Fruit fly (Drosophila melanogaster) whole organism, prepupa: ENCODE data around the gene Mcm3.

Experiments
- Blimp-1 ChIP-seq: fragments of 200-800 bp; sonication (Bioruptor generic); optimal IDR thresholded peaks from 3 replicates; lab custom pipeline; 2017; ENCODE audit warnings: missing biosample characterization, missing genetic modification characterization, mild to moderate bottlenecking, moderate library complexity, missing genetic modification reagents
- CG10669 ChIP-seq: fragments of 200-800 bp; sonication (Bioruptor generic); optimal IDR thresholded peaks from 3 replicates; lab custom pipeline; 2018; ENCODE audit warnings: missing biosample characterization, mild to moderate bottlenecking, missing genetic modification characterization, moderate library complexity
- CG11294 ChIP-seq: fragments of 200-800 bp; sonication (Bioruptor generic); IDR thresholded peaks from 2 replicates; pipeline ENCODE4 v1.3.6; 2022; ENCODE audit warnings: missing biosample characterization, missing genetic modification characterization
- CG11902 ChIP-seq: fragments of 200-800 bp; sonication (Bioruptor generic); optimal IDR thresholded peaks from 3 replicates; lab custom pipeline; 2016; ENCODE audit warnings: missing biosample characterization, missing genetic modification characterization
- CG15336 ChIP-seq: fragments of 200-800 bp; sonication (Bioruptor generic); IDR thresholded peaks from 2 replicates; pipeline ENCODE4 v1.3.6; 2022; ENCODE audit warnings: missing biosample characterization, missing genetic modification characterization
- CG1621 ChIP-seq: fragments of 200-800 bp; sonication (Bioruptor generic); optimal IDR thresholded peaks from 3 replicates; lab custom pipeline; 2018; ENCODE audit warnings: missing biosample characterization, mild to moderate bottlenecking, missing genetic modification characterization
- CG3032 ChIP-seq: fragments of 200-800 bp; optimal IDR thresholded peaks from 2 replicates; lab custom pipeline; 2019; ENCODE audit warnings: missing biosample characterization, mild to moderate bottlenecking, missing genetic modification characterization, moderate library complexity
- CG32006 ChIP-seq: fragments of 200-800 bp; sonication (Bioruptor generic); optimal IDR thresholded peaks from 3 replicates; lab custom pipeline; 2017; ENCODE audit warnings: missing biosample characterization, mild to moderate bottlenecking, missing genetic modification characterization
- CG3919 ChIP-seq: fragments of 200-800 bp; sonication (Bioruptor generic); optimal IDR thresholded peaks from 3 replicates; lab custom pipeline; 2016; ENCODE audit warnings: missing biosample characterization, missing genetic modification characterization
- CG4318 ChIP-seq: fragments of 200-800 bp; sonication (Bioruptor generic); optimal IDR thresholded peaks from 3 replicates; lab custom pipeline; 2017; ENCODE audit warnings: missing biosample characterization, mild to moderate bottlenecking, missing genetic modification characterization
- CG6163 ChIP-seq: fragments of 200-800 bp; sonication (Bioruptor generic); IDR thresholded peaks from 3 replicates; pipeline ENCODE4 v1.3.6; 2022; ENCODE audit warnings: missing biosample characterization, missing genetic modification characterization
- CG6276 ChIP-seq: fragments of 200-800 bp; sonication (Bioruptor generic); optimal IDR thresholded peaks from 2 replicates; lab custom pipeline; 2017; ENCODE audit warnings: missing biosample characterization, mild to moderate bottlenecking, missing genetic modification characterization
- CG6792 ChIP-seq: fragments of 200-800 bp; sonication (Bioruptor generic); optimal IDR thresholded peaks from 3 replicates; lab custom pipeline; 2016; ENCODE audit warnings: missing biosample characterization, missing genetic modification characterization
- CG6808 ChIP-seq: fragments of 200-800 bp; sonication (Bioruptor generic); optimal IDR thresholded peaks from 3 replicates; lab custom pipeline; 2017; ENCODE audit warnings: missing biosample characterization, missing genetic modification characterization, mild to moderate bottlenecking, moderate library complexity, missing genetic modification reagents
- CG6854 ChIP-seq: fragments of 200-800 bp; sonication (Bioruptor generic); optimal IDR thresholded peaks from 2 replicates; lab custom pipeline; 2017; ENCODE audit warnings: missing biosample characterization, mild to moderate bottlenecking, missing genetic modification characterization
- CG7368 ChIP-seq: fragments of 200-800 bp; sonication (Bioruptor generic); optimal IDR thresholded peaks from 3 replicates; lab custom pipeline; 2016; ENCODE audit warnings: missing biosample characterization, missing genetic modification characterization
- CG8119 ChIP-seq: fragments of 200-800 bp; sonication (Bioruptor generic); IDR thresholded peaks from 3 replicates; pipeline ENCODE4 v1.3.6; 2022; ENCODE audit warnings: missing biosample characterization, missing genetic modification characterization
- CG8319 ChIP-seq: fragments of 200-800 bp; sonication (Bioruptor generic); optimal IDR thresholded peaks from 3 replicates; lab custom pipeline; 2016; ENCODE audit warnings: missing biosample characterization, missing genetic modification characterization
- CG8632 ChIP-seq: fragments of 200-800 bp; sonication (Bioruptor generic); optimal IDR thresholded peaks from 3 replicates; lab custom pipeline; 2016; ENCODE audit warnings: missing biosample characterization, missing genetic modification characterization
- CG9139 ChIP-seq: fragments of 200-800 bp; sonication (Bioruptor generic); optimal IDR thresholded peaks from 3 replicates; lab custom pipeline; 2017; ENCODE audit warnings: missing biosample characterization, mild to moderate bottlenecking, missing genetic modification characterization
- Eip75B ChIP-seq: fragments of 200-800 bp; sonication (Bioruptor generic); optimal IDR thresholded peaks from 3 replicates; lab custom pipeline; 2016; ENCODE audit warnings: missing biosample characterization, missing genetic modification characterization
- Eip78C ChIP-seq: fragments of 200-800 bp; sonication (Bioruptor generic); peaks from one replicate; lab custom pipeline; 2016; ENCODE audit warnings: missing biosample characterization, missing genetic modification characterization
- Eip93F ChIP-seq: fragments of 200-800 bp; sonication (Bioruptor generic); optimal IDR thresholded peaks from 2 replicates; lab custom pipeline; 2016; ENCODE audit warnings: missing biosample characterization, mild to moderate bottlenecking, missing genetic modification characterization
- Ets21C ChIP-seq: fragments of 200-800 bp; sonication (Bioruptor generic); optimal IDR thresholded peaks from 3 replicates; lab custom pipeline; 2016; ENCODE audit warnings: missing biosample characterization, missing genetic modification characterization
- Ets96B ChIP-seq: fragments of 200-800 bp; optimal IDR thresholded peaks from 2 replicates; lab custom pipeline; 2019; ENCODE audit warnings: missing biosample characterization, mild to moderate bottlenecking, missing genetic modification characterization, moderate library complexity
- Hr38 ChIP-seq: sonication (Bioruptor generic); optimal IDR thresholded peaks from 2 replicates; lab custom pipeline; 2016; ENCODE audit warnings: missing biosample characterization, missing genetic modification characterization
- Hr39 ChIP-seq: fragments of 200-800 bp; sonication (Bioruptor generic); optimal IDR thresholded peaks from 2 replicates; lab custom pipeline; 2016; ENCODE audit warnings: missing biosample characterization, missing genetic modification characterization
- Hr4 ChIP-seq: fragments of 200-800 bp; sonication (Bioruptor generic); optimal IDR thresholded peaks from 3 replicates; lab custom pipeline; 2016; ENCODE audit warnings: missing biosample characterization, missing genetic modification characterization
- Lpt ChIP-seq: fragments of 200-800 bp; sonication (Bioruptor generic); optimal IDR thresholded peaks from 3 replicates; lab custom pipeline; 2016; ENCODE audit warnings: missing biosample characterization, missing genetic modification characterization
- Met ChIP-seq: fragments of 200-800 bp; sonication (Bioruptor generic); optimal IDR thresholded peaks from 3 replicates; lab custom pipeline; 2016; ENCODE audit warnings: missing biosample characterization, missing genetic modification characterization
- OdsH ChIP-seq: fragments of 200-800 bp; sonication (Bioruptor generic); optimal IDR thresholded peaks from 3 replicates; lab custom pipeline; 2016; ENCODE audit warnings: missing biosample characterization, missing genetic modification characterization
- Smox ChIP-seq: fragments of 200-800 bp; sonication (Bioruptor generic); optimal IDR thresholded peaks from 3 replicates; lab custom pipeline; 2016; ENCODE audit warnings: missing biosample characterization, missing genetic modification characterization
- Sox102F ChIP-seq: fragments of 200-800 bp; sonication (Bioruptor generic); optimal IDR thresholded peaks from 2 replicates; lab custom pipeline; 2016; ENCODE audit warnings: missing biosample characterization, mild to moderate bottlenecking, missing genetic modification characterization
- Sox14 ChIP-seq: fragments of 200-800 bp; sonication (Bioruptor generic); optimal IDR thresholded peaks from 3 replicates; lab custom pipeline; 2016; ENCODE audit warnings: missing biosample characterization, missing genetic modification characterization
- Sox15 ChIP-seq: fragments of 200-800 bp; sonication (Bioruptor generic); optimal IDR thresholded peaks from 3 replicates; lab custom pipeline; 2016; ENCODE audit warnings: missing biosample characterization, missing genetic modification characterization
- acj6 ChIP-seq: fragments of 200-800 bp; sonication (Bioruptor generic); optimal IDR thresholded peaks from 3 replicates; lab custom pipeline; 2016; ENCODE audit warnings: missing biosample characterization, missing genetic modification characterization
- cyc ChIP-seq: fragments of 200-800 bp; sonication (Bioruptor generic); optimal IDR thresholded peaks from 3 replicates; lab custom pipeline; 2016; ENCODE audit warnings: missing biosample characterization, missing genetic modification characterization
- dac ChIP-seq: fragments of 200-800 bp; sonication (Bioruptor generic); optimal IDR thresholded peaks from 2 replicates; lab custom pipeline; 2017; ENCODE audit warnings: missing biosample characterization, mild to moderate bottlenecking, missing genetic modification characterization
- eg ChIP-seq: fragments of 200-800 bp; sonication (Bioruptor generic); IDR thresholded peaks from 3 replicates; pipeline ENCODE4 v1.3.6; 2022; ENCODE audit warnings: missing biosample characterization, missing genetic modification characterization
- esn ChIP-seq: fragments of 200-800 bp; sonication (Bioruptor generic); optimal IDR thresholded peaks from 2 replicates; lab custom pipeline; 2016; ENCODE audit warnings: missing biosample characterization, mild to moderate bottlenecking, missing genetic modification characterization, moderate library complexity
- fd59A ChIP-seq: fragments of 200-800 bp; sonication (Bioruptor generic); optimal IDR thresholded peaks from 2 replicates; lab custom pipeline; 2017; ENCODE audit warnings: missing biosample characterization, mild to moderate bottlenecking, missing genetic modification characterization, missing genetic modification reagents
- fd85E ChIP-seq: fragments of 200-800 bp; sonication (Bioruptor generic); optimal IDR thresholded peaks from 3 replicates; lab custom pipeline; 2016; ENCODE audit warnings: missing biosample characterization, missing genetic modification characterization
- lz ChIP-seq: fragments of 200-800 bp; sonication (Bioruptor generic); optimal IDR thresholded peaks from 3 replicates; lab custom pipeline; 2016; ENCODE audit warnings: missing biosample characterization, missing genetic modification characterization
- salr ChIP-seq, 2 experiments: fragments of 200-800 bp; sonication (Bioruptor generic); optimal IDR thresholded peaks; 3 replicates each; lab custom pipeline; 2016 to 2018; ENCODE audit warnings: missing biosample characterization in 2 of 2, missing genetic modification characterization in 2 of 2, mild to moderate bottlenecking in 1 of 2
- spab ChIP-seq: fragments of 200-800 bp; sonication (Bioruptor generic); optimal IDR thresholded peaks from 2 replicates; lab custom pipeline; 2017; ENCODE audit warnings: missing biosample characterization, mild to moderate bottlenecking, missing genetic modification characterization, missing genetic modification reagents
- ss ChIP-seq, 2 experiments: fragments of 200-800 bp; sonication (Bioruptor generic); optimal IDR thresholded peaks; 2 replicates in 1 of 2; 3 replicates in 1 of 2; lab custom pipeline; 2017 to 2018; ENCODE audit warnings: mild to moderate bottlenecking in 2 of 2, missing biosample characterization in 2 of 2, missing genetic modification characterization in 2 of 2, moderate library complexity in 1 of 2
- vri ChIP-seq: fragments of 200-800 bp; sonication (Bioruptor generic); optimal IDR thresholded peaks from 3 replicates; lab custom pipeline; 2016; ENCODE audit warnings: missing biosample characterization, mild to moderate bottlenecking, missing genetic modification characterization

Gene Mcm3

DNA sequence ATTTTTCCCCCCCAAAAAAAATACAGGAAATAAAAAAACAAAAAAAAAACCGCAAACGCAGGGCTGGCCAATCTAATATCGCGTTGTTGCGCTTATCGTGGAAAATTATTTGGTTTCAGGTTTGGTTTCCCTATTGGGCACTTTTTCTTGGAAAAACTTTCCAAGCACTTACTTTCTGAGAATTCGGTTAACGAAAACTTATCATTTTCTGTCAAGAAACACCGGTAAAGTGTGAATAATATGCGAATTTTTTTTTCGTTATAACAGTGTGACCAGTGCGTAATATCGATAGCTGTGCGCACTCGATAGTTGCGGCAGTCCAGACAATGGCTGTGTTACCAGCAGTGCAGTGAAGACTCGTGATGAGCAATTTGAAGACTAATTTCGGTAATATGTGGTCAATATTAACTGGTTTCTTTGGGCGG lies 1.2 kb upstream of the Mcm3 start, which contains the start of gene Rnp4F (continued):
- peak; percentile 41 for TF ChIP-seq CG8319
- TF ChIP-seq Eip75B (GFP tag; lab: Kevin White, UChicago), result no peak
- TF ChIP-seq Eip93F (GFP tag; lab: Kevin White, UChicago), result no peak
- no peak; the same call in 1 of the 3 replicates for TF ChIP-seq CG6163
- TF ChIP-seq esn, result peak; percentile 73
- TF ChIP-seq vri (GFP tag; lab: Kevin White, UChicago), result no peak
- peak; percentile 52 for TF ChIP-seq CG10669
- TF ChIP-seq CG15336 (GFP tag; lab: Robert Waterston, UW), result peak; percentile 61; the same call in 1 of the 2 replicates
- peak; percentile 70 for TF ChIP-seq CG8632 (GFP tag; lab: Kevin White, UChicago)
- TF ChIP-seq CG3919 (GFP tag; lab: Kevin White, UChicago), result peak; percentile 60
- TF ChIP-seq CG3032, result peak; percentile 62
- peak; percentile 76 for TF ChIP-seq Sox14 (GFP tag; lab: Kevin White, UChicago)
- TF ChIP-seq Ets96B (tag; lab: Kevin White, UChicago), result no peak
- TF ChIP-seq lz (GFP tag; lab: Kevin White, UChicago), result peak; percentile 80
- TF ChIP-seq fd59A (GFP tag; lab: Kevin White, UChicago), result peak; percentile 57
- no peak for TF ChIP-seq Met (GFP tag; lab: Kevin White, UChicago)
- TF ChIP-seq Sox15, result peak; percentile 62
- peak; percentile 73; the same call in 2 of the 3 replicates for TF ChIP-seq CG8119 (GFP tag; lab: Robert Waterston, UW)
- peak; percentile 72 for TF ChIP-seq Lpt (GFP tag; lab: Kevin White, UChicago)
- TF ChIP-seq Hr39, result peak; percentile 84
- TF ChIP-seq CG6276 (GFP tag; lab: Kevin White, UChicago), result no peak
- peak; percentile 64 for TF ChIP-seq CG6854 (GFP tag; lab: Kevin White, UChicago)
- no peak for TF ChIP-seq CG6808 (GFP tag; lab: Kevin White, UChicago)
- peak; percentile 15 for TF ChIP-seq Blimp-1 (GFP tag; lab: Kevin White, UChicago)
- TF ChIP-seq CG6792, result peak; percentile 61
- peak; percentile 74 for TF ChIP-seq Ets21C
- peak; percentile 45 for TF ChIP-seq Hr38 (GFP tag; lab: Kevin White, UChicago)
- TF ChIP-seq CG4318 (GFP tag; lab: Kevin White, UChicago), result no peak
- TF ChIP-seq Smox (GFP tag; lab: Kevin White, UChicago), result no peak
- peak; percentile 79 for TF ChIP-seq eg (GFP tag; lab: Robert Waterston, UW)
- peak in 1 of 2 experiments; percentile 59 for TF ChIP-seq ss (GFP tag; optimal IDR thresholded peaks at IDR 0.05; lab: Kevin White, UChicago)
- TF ChIP-seq, all 60 proteins: peak for 40

dm6 chrX:5329266-5329898 lies 5.7 kb downstream of the Mcm3 start, which contains the start of the genes CG3309 and XRCC1:
CG3309 (minus strand) TSS chrX:5329347.
XRCC1 (plus strand) TSS chrX:5329876.
- TF ChIP-seq spab (GFP tag; lab: Kevin White, UChicago) (no peak), Sox102F (GFP tag; lab: Kevin White, UChicago) (peak; percentile 23), Eip75B (GFP tag; lab: Kevin White, UChicago) (peak; percentile 11), CG6808 (GFP tag; lab: Kevin White, UChicago) (no peak), CG11902 (GFP tag; lab: Kevin White, UChicago) (peak; percentile 9), CG32006 (GFP tag; lab: Kevin White, UChicago) (peak; percentile 59), ss (GFP tag; optimal IDR thresholded peaks at IDR 0.05; lab: Kevin White, UChicago) (peak in 1 of 2 experiments; percentile 38), cyc (peak; percentile 35), salr (GFP tag; optimal IDR thresholded peaks at IDR 0.05; lab: Kevin White, UChicago) (peak in 1 of 2 experiments; percentile 11), dac (GFP tag; lab: Kevin White, UChicago) (no peak), Eip78C (peak; percentile 85), eg (GFP tag; lab: Robert Waterston, UW) (0 out of 3 replicates have a peak, but pooled peaks have one; percentile 47), CG11294 (GFP tag; lab: Robert Waterston, UW) (no peak), CG3919 (GFP tag; lab: Kevin White, UChicago) (peak; percentile 15), CG1621 (tag; lab: Kevin White, UChicago) (no peak), CG3032 (peak; percentile 53), Ets96B (tag; lab: Kevin White, UChicago) (peak; percentile 43), Met (GFP tag; lab: Kevin White, UChicago) (peak; percentile 46), acj6 (GFP tag; lab: Kevin White, UChicago) (peak; percentile 53), Sox14 (GFP tag; lab: Kevin White, UChicago) (peak; percentile 1), CG9139 (GFP tag; lab: Kevin White, UChicago) (no peak), Sox15 (peak; percentile 19), lz (GFP tag; lab: Kevin White, UChicago) (peak; percentile 33), OdsH (GFP tag; lab: Kevin White, UChicago) (peak; percentile 51), CG8319 (no peak), CG8632 (GFP tag; lab: Kevin White, UChicago) (peak; percentile 29), Hr4 (peak; percentile 34), CG6854 (GFP tag; lab: Kevin White, UChicago) (no peak), fd85E (GFP tag; lab: Kevin White, UChicago) (no peak), Eip93F (GFP tag; lab: Kevin White, UChicago) (peak; percentile 22), CG7368 (GFP tag; lab: Kevin White, UChicago) (peak; percentile 23), Hr39 (peak; percentile 43)
